1 fruit fly cellular context compared by ENCODE assay signal in genomic region chr3R:31550910-31551309, dm6.
A peak's percentile ranks its signal among the peaks of the same experiment; 100 is the strongest.
TF ChIP-seq lines count a peak whose summit lies in the region.

No protein-coding gene starts in this region.

TF ChIP-seq in whole organism, embryonic, 481 proteins besides CTCF, POLR2A, EP300 and RAD21 (continued from another document and continues in another):
- no peak for TF ChIP-seq psq (GFP tag; optimal IDR thresholded peaks at IDR 0.05; lab: Kevin White, UChicago)
- TF ChIP-seq CG18764 (GFP tag; optimal IDR thresholded peaks at IDR 0.05; lab: Kevin White, UChicago) = peak; percentile 52
- peak; percentile 87 for TF ChIP-seq CG9727 (GFP tag; optimal IDR thresholded peaks at IDR 0.05; lab: Kevin White, UChicago)
- TF ChIP-seq B-H2 (GFP tag; optimal IDR thresholded peaks at IDR 0.05; lab: Kevin White, UChicago) = no peak
- TF ChIP-seq CG8290 (GFP tag; optimal IDR thresholded peaks at IDR 0.05; lab: Kevin White, UChicago) = peak; percentile 64
- TF ChIP-seq CG8290 (tag; optimal IDR thresholded peaks at IDR 0.05; lab: Kevin White, UChicago) = peak in 1 of 2 experiments; percentile 90
- TF ChIP-seq Vsx1 (GFP tag; optimal IDR thresholded peaks at IDR 0.05; lab: Kevin White, UChicago) = peak; percentile 74
- TF ChIP-seq CG13123 (GFP tag; optimal IDR thresholded peaks at IDR 0.05; lab: Kevin White, UChicago) = no peak
- TF ChIP-seq stc (GFP tag; IDR thresholded peaks at IDR 0.05; lab: Robert Waterston, UW) = no peak
- TF ChIP-seq CG2199 (GFP tag; IDR thresholded peaks at IDR 0.05; lab: Robert Waterston, UW) = 0 out of 3 replicates have a peak, but pooled peaks have one; percentile 73
- peak; percentile 90 for TF ChIP-seq Xrp1 (GFP tag; IDR thresholded peaks at IDR 0.05; lab: Robert Waterston, UW)
- TF ChIP-seq CG12942 (GFP tag; optimal IDR thresholded peaks at IDR 0.05; lab: Kevin White, UChicago) = peak; percentile 38
- no peak for TF ChIP-seq zf30C (GFP tag; optimal IDR thresholded peaks at IDR 0.05; lab: Kevin White, UChicago)
- TF ChIP-seq dmrt99B (tag; optimal IDR thresholded peaks at IDR 0.05; lab: Kevin White, UChicago) = peak; percentile 30
- TF ChIP-seq CG11247 (GFP tag; IDR thresholded peaks at IDR 0.05; lab: Robert Waterston, UW) = no peak
- no peak for TF ChIP-seq gcm2 (GFP tag; optimal IDR thresholded peaks at IDR 0.05; lab: Kevin White, UChicago)
- no peak for TF ChIP-seq CG4854 (GFP tag; optimal IDR thresholded peaks at IDR 0.05; lab: Kevin White, UChicago)
- no peak for TF ChIP-seq abd-A (tag; optimal IDR thresholded peaks at IDR 0.05; lab: Kevin White, UChicago)
- peak; percentile 5 for TF ChIP-seq pfk (GFP tag; optimal IDR thresholded peaks at IDR 0.05; lab: Kevin White, UChicago)
- TF ChIP-seq CG1529 (GFP tag; optimal IDR thresholded peaks at IDR 0.05; lab: Kevin White, UChicago) = peak; percentile 53
- TF ChIP-seq CG15269 (tag; optimal IDR thresholded peaks at IDR 0.05; lab: Kevin White, UChicago) = no peak
- peak; percentile 14 to 62 for TF ChIP-seq chif (GFP tag; optimal IDR thresholded peaks at IDR 0.05; lab: Kevin White, UChicago)
- no peak for TF ChIP-seq CG4617 (GFP tag; optimal IDR thresholded peaks at IDR 0.05; lab: Kevin White, UChicago; ENCODE audit: borderline replicate concordance)
- TF ChIP-seq lab (GFP tag; optimal IDR thresholded peaks at IDR 0.05; lab: Kevin White, UChicago) = peak; percentile 42
- TF ChIP-seq CG9932 (GFP tag; IDR thresholded peaks at IDR 0.05; lab: Robert Waterston, UW) = no peak
- TF ChIP-seq CG9437 (GFP tag; optimal IDR thresholded peaks at IDR 0.05; lab: Kevin White, UChicago) = no peak
- TF ChIP-seq ftz-f1 (GFP tag; optimal IDR thresholded peaks at IDR 0.05; lab: Kevin White, UChicago) = no peak
- peak; percentile 39; the same call in 1 of the 2 replicates for TF ChIP-seq CG6689 (GFP tag; IDR thresholded peaks at IDR 0.05; lab: Robert Waterston, UW)
- peak; percentile 97 for TF ChIP-seq ac (GFP tag; optimal IDR thresholded peaks at IDR 0.05; lab: Kevin White, UChicago)
- no peak for TF ChIP-seq CG34224 (GFP tag; IDR thresholded peaks at IDR 0.05; lab: Robert Waterston, UW; ENCODE audit: partially characterized antibody)
- no peak for TF ChIP-seq CkIIα-i1 (GFP tag; IDR thresholded peaks at IDR 0.05; lab: Robert Waterston, UW)
- TF ChIP-seq sim (GFP tag; IDR thresholded peaks at IDR 0.05; lab: Robert Waterston, UW) = 0 out of 2 replicates have a peak, but pooled peaks have one; percentile 46
- TF ChIP-seq CG10565 (GFP tag; optimal IDR thresholded peaks at IDR 0.05; lab: Kevin White, UChicago) = no peak
- no peak for TF ChIP-seq sc (optimal IDR thresholded peaks at IDR 0.05; lab: Kevin White, UChicago)
- peak; percentile 65 for TF ChIP-seq sc (GFP tag; optimal IDR thresholded peaks at IDR 0.05; lab: Kevin White, UChicago)
- peak; percentile 50 for TF ChIP-seq CG1602 (GFP tag; optimal IDR thresholded peaks at IDR 0.05; lab: Kevin White, UChicago)
- TF ChIP-seq Hmx (GFP tag; optimal IDR thresholded peaks at IDR 0.05; lab: Kevin White, UChicago) = no peak
- peak; percentile 78 for TF ChIP-seq zfh1 (GFP tag; IDR thresholded peaks at IDR 0.05; lab: Robert Waterston, UW)
- peak; percentile 24; the same call in 1 of the 2 replicates for TF ChIP-seq Nf-YA (GFP tag; IDR thresholded peaks at IDR 0.05; lab: Robert Waterston, UW)
- no peak for TF ChIP-seq NfI (GFP tag; optimal IDR thresholded peaks at IDR 0.05; lab: Kevin White, UChicago)
- no peak for TF ChIP-seq CG34376 (GFP tag; optimal IDR thresholded peaks at IDR 0.05; lab: Kevin White, UChicago)
- peak; percentile 14 for TF ChIP-seq CG16815 (GFP tag; optimal IDR thresholded peaks at IDR 0.05; lab: Kevin White, UChicago)
- no peak for TF ChIP-seq en (GFP tag; optimal IDR thresholded peaks at IDR 0.05; lab: Kevin White, UChicago)
- TF ChIP-seq Lpt (GFP tag; optimal IDR thresholded peaks at IDR 0.05; lab: Kevin White, UChicago) = no peak
- no peak for TF ChIP-seq CG10147 (GFP tag; optimal IDR thresholded peaks at IDR 0.05; lab: Kevin White, UChicago)
- TF ChIP-seq CG12071 (GFP tag; optimal IDR thresholded peaks at IDR 0.05; lab: Kevin White, UChicago) = peak; percentile 43
- no peak for TF ChIP-seq CG14441 (GFP tag; IDR thresholded peaks at IDR 0.05; lab: Robert Waterston, UW)
- peak; percentile 39 for TF ChIP-seq dm (GFP tag; optimal IDR thresholded peaks at IDR 0.05; lab: Kevin White, UChicago)
- TF ChIP-seq gem (tag; optimal IDR thresholded peaks at IDR 0.05; lab: Kevin White, UChicago) = peak; percentile 71
- TF ChIP-seq gcm (GFP tag; optimal IDR thresholded peaks at IDR 0.05; lab: Kevin White, UChicago) = peak; percentile 66
- TF ChIP-seq otp (GFP tag; IDR thresholded peaks at IDR 0.05; lab: Robert Waterston, UW) = peak; percentile 72; the same call in 2 of the 3 replicates
- peak; percentile 69 for TF ChIP-seq Side (GFP tag; optimal IDR thresholded peaks at IDR 0.05; lab: Kevin White, UChicago)
- peak; percentile 48 for TF ChIP-seq Sry-β (GFP tag; optimal IDR thresholded peaks at IDR 0.05; lab: Kevin White, UChicago)
- TF ChIP-seq CG30431 (GFP tag; optimal IDR thresholded peaks at IDR 0.05; lab: Kevin White, UChicago) = peak; percentile 55
- TF ChIP-seq CG16863 (GFP tag; optimal IDR thresholded peaks at IDR 0.05; lab: Kevin White, UChicago) = peak; percentile 45
- TF ChIP-seq BtbVII (GFP tag; optimal IDR thresholded peaks at IDR 0.05; lab: Kevin White, UChicago) = peak; percentile 26
- TF ChIP-seq amos (GFP tag; IDR thresholded peaks at IDR 0.05; lab: Robert Waterston, UW; ENCODE audit: partially characterized antibody) = no peak
- TF ChIP-seq CG10209 (GFP tag; optimal IDR thresholded peaks at IDR 0.05; lab: Kevin White, UChicago) = peak; percentile 83
- peak; percentile 53 for TF ChIP-seq CG10462 (GFP tag; optimal IDR thresholded peaks at IDR 0.05; lab: Kevin White, UChicago)
- no peak for TF ChIP-seq sob (GFP tag; IDR thresholded peaks at IDR 0.05; lab: Robert Waterston, UW)
- TF ChIP-seq CG30403 (GFP tag; optimal IDR thresholded peaks at IDR 0.05; lab: Kevin White, UChicago) = no peak
- peak; percentile 39 for TF ChIP-seq CG4328 (GFP tag; optimal IDR thresholded peaks at IDR 0.05; lab: Kevin White, UChicago)
- TF ChIP-seq corto (GFP tag; optimal IDR thresholded peaks at IDR 0.05; lab: Kevin White, UChicago) = no peak
- peak; percentile 46 for TF ChIP-seq CG12104 (GFP tag; optimal IDR thresholded peaks at IDR 0.05; lab: Kevin White, UChicago)
- peak; percentile 81 for TF ChIP-seq ci (GFP tag; IDR thresholded peaks at IDR 0.05; lab: Robert Waterston, UW)
- TF ChIP-seq CG33557 (GFP tag; optimal IDR thresholded peaks at IDR 0.05; lab: Kevin White, UChicago) = peak; percentile 91
- no peak for TF ChIP-seq CG11456 (GFP tag; IDR thresholded peaks at IDR 0.05; lab: Robert Waterston, UW)
- TF ChIP-seq CG10959 (GFP tag; IDR thresholded peaks at IDR 0.05; lab: Robert Waterston, UW) = peak; percentile 65; the same call in 1 of the 2 replicates
- no peak for TF ChIP-seq Hr78 (GFP tag; optimal IDR thresholded peaks at IDR 0.05; lab: Kevin White, UChicago)
- TF ChIP-seq Sox102F (GFP tag; optimal IDR thresholded peaks at IDR 0.05; lab: Kevin White, UChicago) = peak; percentile 38
- no peak for TF ChIP-seq klu (GFP tag; IDR thresholded peaks at IDR 0.05; lab: Robert Waterston, UW)
- TF ChIP-seq Bteb2 (GFP tag; optimal IDR thresholded peaks at IDR 0.05; lab: Kevin White, UChicago) = no peak
- TF ChIP-seq kay (GFP tag; optimal IDR thresholded peaks at IDR 0.05; lab: Kevin White, UChicago) = no peak
- TF ChIP-seq CG13894 (tag; optimal IDR thresholded peaks at IDR 0.05; lab: Kevin White, UChicago) = no peak
- TF ChIP-seq p53 (GFP tag; optimal IDR thresholded peaks at IDR 0.05; lab: Kevin White, UChicago) = no peak
- TF ChIP-seq CG11504 (tag; optimal IDR thresholded peaks at IDR 0.05; lab: Kevin White, UChicago) = no peak
- no peak for TF ChIP-seq tap (tag; optimal IDR thresholded peaks at IDR 0.05; lab: Kevin White, UChicago)
- no peak for TF ChIP-seq jing (GFP tag; optimal IDR thresholded peaks at IDR 0.05; lab: Kevin White, UChicago)
- TF ChIP-seq Ravus (GFP tag; IDR thresholded peaks at IDR 0.05; lab: Robert Waterston, UW) = no peak
- TF ChIP-seq TFAM (GFP tag; optimal IDR thresholded peaks at IDR 0.05; lab: Kevin White, UChicago) = peak; percentile 75
- peak; percentile 94 for TF ChIP-seq kni (GFP tag; optimal IDR thresholded peaks at IDR 0.05; lab: Kevin White, UChicago)
- TF ChIP-seq CG10431 (GFP tag; optimal IDR thresholded peaks at IDR 0.05; lab: Kevin White, UChicago) = peak; percentile 2
- no peak for TF ChIP-seq CG9215 (GFP tag; IDR thresholded peaks at IDR 0.05; lab: Robert Waterston, UW)
- TF ChIP-seq CG5180 (GFP tag; optimal IDR thresholded peaks at IDR 0.05; lab: Kevin White, UChicago) = peak; percentile 53
- TF ChIP-seq CG4424 (GFP tag; optimal IDR thresholded peaks at IDR 0.05; lab: Kevin White, UChicago) = peak; percentile 13
- peak; percentile 66 for TF ChIP-seq unpg (GFP tag; optimal IDR thresholded peaks at IDR 0.05; lab: Kevin White, UChicago)
- TF ChIP-seq sug (tag; optimal IDR thresholded peaks at IDR 0.05; lab: Kevin White, UChicago) = no peak
- TF ChIP-seq CG10274 (GFP tag; optimal IDR thresholded peaks at IDR 0.05; lab: Kevin White, UChicago) = no peak
- peak; percentile 34 for TF ChIP-seq CG13424 (tag; optimal IDR thresholded peaks at IDR 0.05; lab: Kevin White, UChicago)
- TF ChIP-seq nmo (GFP tag; optimal IDR thresholded peaks at IDR 0.05; lab: Kevin White, UChicago) = no peak
- TF ChIP-seq danr (GFP tag; IDR thresholded peaks at IDR 0.05; lab: Robert Waterston, UW) = no peak
- TF ChIP-seq NK7.1 (GFP tag; optimal IDR thresholded peaks at IDR 0.05; lab: Kevin White, UChicago) = peak; percentile 32
- TF ChIP-seq CG8388 (GFP tag; optimal IDR thresholded peaks at IDR 0.05; lab: Kevin White, UChicago) = peak; percentile 44
- TF ChIP-seq E2f1 (GFP tag; IDR thresholded peaks at IDR 0.05; lab: Robert Waterston, UW) = peak; percentile 27; the same call in 1 of the 2 replicates
- peak; percentile 76 for TF ChIP-seq HLHmδ (GFP tag; optimal IDR thresholded peaks at IDR 0.05; lab: Kevin White, UChicago)
- peak; percentile 45 for TF ChIP-seq Atf3 (GFP tag; optimal IDR thresholded peaks at IDR 0.05; lab: Kevin White, UChicago)
- TF ChIP-seq Sry-δ (GFP tag; optimal IDR thresholded peaks at IDR 0.05; lab: Kevin White, UChicago) = no peak
- TF ChIP-seq Optix (GFP tag; IDR thresholded peaks at IDR 0.05; lab: Robert Waterston, UW) = no peak
- TF ChIP-seq cas (GFP tag; IDR thresholded peaks at IDR 0.05; lab: Robert Waterston, UW) = no peak
- TF ChIP-seq slbo (GFP tag; IDR thresholded peaks at IDR 0.05; lab: Robert Waterston, UW) = no peak
- TF ChIP-seq onecut (GFP tag; IDR thresholded peaks at IDR 0.05; lab: Robert Waterston, UW) = peak; percentile 42; the same call in 1 of the 2 replicates
- TF ChIP-seq CG7839 (tag; optimal IDR thresholded peaks at IDR 0.05; lab: Kevin White, UChicago) = peak; percentile 15
- no peak for TF ChIP-seq tgo (GFP tag; IDR thresholded peaks at IDR 0.05; lab: Robert Waterston, UW)
- peak; percentile 94 for TF ChIP-seq CG2202 (tag; optimal IDR thresholded peaks at IDR 0.05; lab: Kevin White, UChicago)
- TF ChIP-seq CG14667 (GFP tag; IDR thresholded peaks at IDR 0.05; lab: Robert Waterston, UW) = no peak
- no peak for TF ChIP-seq GATAe (GFP tag; conservative IDR thresholded peaks at IDR 0.05; lab: Robert Waterston, UW)
- TF ChIP-seq CG7556 (GFP tag; optimal IDR thresholded peaks at IDR 0.05; lab: Kevin White, UChicago) = peak; percentile 53
- TF ChIP-seq Ssrp (tag; optimal IDR thresholded peaks at IDR 0.05; lab: Kevin White, UChicago) = no peak
- TF ChIP-seq pum (GFP tag; optimal IDR thresholded peaks at IDR 0.05; lab: Kevin White, UChicago) = no peak
- no peak for TF ChIP-seq CG32532 (GFP tag; IDR thresholded peaks at IDR 0.05; lab: Robert Waterston, UW)
- TF ChIP-seq CG17912 (GFP tag; optimal IDR thresholded peaks at IDR 0.05; lab: Kevin White, UChicago) = no peak
- TF ChIP-seq CG8359 (GFP tag; optimal IDR thresholded peaks at IDR 0.05; lab: Kevin White, UChicago; ENCODE audit: borderline replicate concordance) = peak; percentile 80
- peak; percentile 78 for TF ChIP-seq CG18262 (tag; optimal IDR thresholded peaks at IDR 0.05; lab: Kevin White, UChicago)
- no peak for TF ChIP-seq Dip3 (GFP tag; optimal IDR thresholded peaks at IDR 0.05; lab: Kevin White, UChicago)
- no peak for TF ChIP-seq Opbp (GFP tag; IDR thresholded peaks at IDR 0.05; lab: Robert Waterston, UW; ENCODE audit: partially characterized antibody)
- peak; percentile 66 for TF ChIP-seq Sox100B (GFP tag; optimal IDR thresholded peaks at IDR 0.05; lab: Kevin White, UChicago)
- TF ChIP-seq CG6854 (GFP tag; optimal IDR thresholded peaks at IDR 0.05; lab: Kevin White, UChicago) = no peak
- TF ChIP-seq ttk (GFP tag; IDR thresholded peaks at IDR 0.05; lab: Robert Waterston, UW) = no peak
- TF ChIP-seq fd3F (GFP tag; optimal IDR thresholded peaks at IDR 0.05; lab: Kevin White, UChicago) = no peak
- no peak for TF ChIP-seq Abd-B (GFP tag; optimal IDR thresholded peaks at IDR 0.05; lab: Kevin White, UChicago)
- TF ChIP-seq CG11085 (GFP tag; IDR thresholded peaks at IDR 0.05; lab: Robert Waterston, UW) = no peak
- no peak for TF ChIP-seq bbx (GFP tag; IDR thresholded peaks at IDR 0.05; lab: Robert Waterston, UW; ENCODE audit: partially characterized antibody)
- TF ChIP-seq repo (GFP tag; optimal IDR thresholded peaks at IDR 0.05; lab: Kevin White, UChicago) = peak; percentile 7
- no peak for TF ChIP-seq CG43689 (GFP tag; IDR thresholded peaks at IDR 0.05; lab: Robert Waterston, UW)
- no peak for TF ChIP-seq CG13296 (GFP tag; optimal IDR thresholded peaks at IDR 0.05; lab: Kevin White, UChicago)
- no peak for TF ChIP-seq nerfin-2 (GFP tag; IDR thresholded peaks at IDR 0.05; lab: Robert Waterston, UW; ENCODE audit: partially characterized antibody)
- no peak for TF ChIP-seq CG6272 (GFP tag; IDR thresholded peaks at IDR 0.05; lab: Robert Waterston, UW)
- TF ChIP-seq knrl (GFP tag; IDR thresholded peaks at IDR 0.05; lab: Robert Waterston, UW; ENCODE audit: partially characterized antibody) = no peak
- TF ChIP-seq Trl (optimal IDR thresholded peaks at IDR 0.05; lab: Kevin White, UChicago) = no peak
- peak; percentile 51 for TF ChIP-seq Trl (GFP tag; optimal IDR thresholded peaks at IDR 0.05; lab: Kevin White, UChicago)
- no peak for TF ChIP-seq ind (GFP tag; optimal IDR thresholded peaks at IDR 0.05; lab: Kevin White, UChicago)
- TF ChIP-seq pita (GFP tag; optimal IDR thresholded peaks at IDR 0.05; lab: Kevin White, UChicago) = no peak
- peak; percentile 14 for TF ChIP-seq pb (GFP tag; optimal IDR thresholded peaks at IDR 0.05; lab: Kevin White, UChicago)
- TF ChIP-seq eve (GFP tag; optimal IDR thresholded peaks at IDR 0.05; lab: Kevin White, UChicago) = no peak
